Worm (Caenorhabditis elegans): ENCODE data around the gene F23H11.4.
"Not testable (repeated sequence)": the region's sequence is repeated elsewhere in the genome, so short reads cannot be mapped to it uniquely, and the experiment has no call there.

ce11 chrIII:931405-931804, 24.1 kb upstream of the F23H11.4 start:
- TF ChIP-seq ztf-18 (tag; optimal IDR thresholded peaks at IDR 0.05); nfya-1 (tag; optimal IDR thresholded peaks at IDR 0.05; ENCODE audit: borderline replicate concordance, insufficient read depth); ama-1 (optimal IDR thresholded peaks at IDR 0.05); ama-1 (GFP tag; optimal IDR thresholded peaks at IDR 0.05); sptf-2 (GFP tag; optimal IDR thresholded peaks at IDR 0.05); pha-4 (tag; optimal IDR thresholded peaks at IDR 0.05); madf-3 (GFP tag; IDR thresholded peaks at IDR 0.05); hmg-1.2 (GFP tag; IDR thresholded peaks at IDR 0.05); snpc-4 (GFP tag; optimal IDR thresholded peaks at IDR 0.05); snpc-4 (tag; optimal IDR thresholded peaks at IDR 0.05); madf-8 (GFP tag; conservative IDR thresholded peaks at IDR 0.05): not testable (repeated sequence)
